Worm (Caenorhabditis elegans) whole organism, L3 larva: ENCODE results near the gene K03H6.4.
A peak's percentile ranks its signal among the peaks of the same experiment; 100 is the strongest.

Experiments
- R02D3.7 ChIP-seq: fragments of 150-350 bp; optimal IDR thresholded peaks from 2 replicates; lab custom pipeline; 2014; ENCODE audit warnings: missing biosample characterization, missing genetic modification characterization
- aly-2 ChIP-seq: fragments of 150-350 bp; optimal IDR thresholded peaks from 2 replicates; lab custom pipeline; 2014; ENCODE audit warnings: missing biosample characterization, missing genetic modification characterization
- ama-1 ChIP-seq: fragments of 150-350 bp; optimal IDR thresholded peaks from 2 replicates; lab custom pipeline; 2018
- ceh-16 ChIP-seq: sonication (generic microtip); optimal IDR thresholded peaks from 2 replicates; lab custom pipeline; 2017; ENCODE audit warnings: missing biosample characterization, missing genetic modification characterization
- ceh-28 ChIP-seq: fragments of 150-350 bp; optimal IDR thresholded peaks from 2 replicates; lab custom pipeline; 2014; ENCODE audit warnings: missing biosample characterization, missing genetic modification reagents, missing genetic modification characterization
- daf-12 ChIP-seq: fragments of 150-350 bp; optimal IDR thresholded peaks from 2 replicates; lab custom pipeline; 2014; ENCODE audit warnings: missing biosample characterization, missing genetic modification reagents, missing genetic modification characterization
- elt-1 ChIP-seq: fragments of 150-350 bp; optimal IDR thresholded peaks from 2 replicates; lab custom pipeline; 2014; ENCODE audit warnings: missing biosample characterization, missing genetic modification characterization
- elt-2 ChIP-seq: sonication (generic microtip); optimal IDR thresholded peaks from 2 replicates; lab custom pipeline; 2016; ENCODE audit warnings: missing genetic modification reagents, mild to moderate bottlenecking, missing genetic modification characterization, missing compliant biosample characterization
- elt-3 ChIP-seq, 3 experiments: fragments of 150-350 bp in 1 of 3; sonication (generic microtip) in 2 of 3; optimal IDR thresholded peaks; 2 replicates in 2 of 3; 4 replicates in 1 of 3; lab custom pipeline; 2014 to 2017; ENCODE audit warnings: missing biosample characterization in 3 of 3, missing genetic modification characterization in 3 of 3
- eor-1 ChIP-seq, 2 experiments: fragments of 150-350 bp; optimal IDR thresholded peaks; 2 replicates each; lab custom pipeline; 2014 to 2018; ENCODE audit warnings: missing biosample characterization in 2 of 2, missing genetic modification characterization in 2 of 2
- fkh-10 ChIP-seq: sonication (generic microtip); optimal IDR thresholded peaks from 2 replicates; lab custom pipeline; 2017; ENCODE audit warnings: missing biosample characterization, missing genetic modification reagents, missing genetic modification characterization
- fos-1 ChIP-seq: fragments of 150-350 bp; optimal IDR thresholded peaks from 2 replicates; lab custom pipeline; 2014; ENCODE audit warnings: missing biosample characterization, missing genetic modification characterization
- hmg-11 ChIP-seq: sonication (generic microtip); optimal IDR thresholded peaks from 2 replicates; lab custom pipeline; 2016; ENCODE audit warnings: missing genetic modification characterization, missing compliant biosample characterization
- jun-1 ChIP-seq: fragments of 150-350 bp; optimal IDR thresholded peaks from 2 replicates; lab custom pipeline; 2014; ENCODE audit warnings: missing biosample characterization, missing genetic modification reagents, missing genetic modification characterization
- lin-39 ChIP-seq: fragments of 150-350 bp; optimal IDR thresholded peaks from 2 replicates; lab custom pipeline; 2018; ENCODE audit warnings: missing biosample characterization, missing genetic modification reagents, missing genetic modification characterization
- mdl-1 ChIP-seq: fragments of 150-350 bp; optimal IDR thresholded peaks from 2 replicates; lab custom pipeline; 2014; ENCODE audit warnings: missing biosample characterization, missing genetic modification characterization
- mml-1 ChIP-seq: fragments of 150-350 bp; sonication (generic microtip); optimal IDR thresholded peaks from 3 replicates; lab custom pipeline; 2014; ENCODE audit warnings: missing biosample characterization, missing genetic modification characterization
- nfya-1 ChIP-seq: sonication (generic microtip); optimal IDR thresholded peaks from 2 replicates; lab custom pipeline; 2017; ENCODE audit warnings: missing genetic modification characterization, mild to moderate bottlenecking, missing compliant biosample characterization, antibody characterized with exemption, moderate library complexity; ENCODE audit not compliant: insufficient read depth
- nhr-11 ChIP-seq: fragments of 150-350 bp; optimal IDR thresholded peaks from 2 replicates; lab custom pipeline; 2014; ENCODE audit warnings: missing biosample characterization, missing genetic modification characterization
- nhr-12 ChIP-seq: fragments of 150-350 bp; optimal IDR thresholded peaks from 2 replicates; lab custom pipeline; 2014; ENCODE audit warnings: missing biosample characterization, missing genetic modification characterization
- nhr-237 ChIP-seq: fragments of 150-350 bp; optimal IDR thresholded peaks from 2 replicates; lab custom pipeline; 2014; ENCODE audit warnings: missing biosample characterization, missing genetic modification characterization
- nhr-28 ChIP-seq: fragments of 150-350 bp; optimal IDR thresholded peaks from 2 replicates; lab custom pipeline; 2014; ENCODE audit warnings: missing biosample characterization, missing genetic modification characterization
- nhr-67 ChIP-seq: fragments of 150-350 bp; optimal IDR thresholded peaks from 2 replicates; lab custom pipeline; 2014; ENCODE audit warnings: missing biosample characterization, missing genetic modification characterization
- nhr-76 ChIP-seq: fragments of 150-350 bp; sonication (generic microtip); optimal IDR thresholded peaks from 5 replicates; lab custom pipeline; 2014; ENCODE audit warnings: missing biosample characterization, missing genetic modification characterization
- nhr-77 ChIP-seq: fragments of 150-350 bp; optimal IDR thresholded peaks from 2 replicates; lab custom pipeline; 2014; ENCODE audit warnings: missing biosample characterization, missing genetic modification characterization
- pha-4 ChIP-seq: fragments of 150-350 bp; optimal IDR thresholded peaks from 2 replicates; lab custom pipeline; 2014; ENCODE audit warnings: missing biosample characterization, missing genetic modification reagents, missing genetic modification characterization
- pqm-1 ChIP-seq: fragments of 150-350 bp; optimal IDR thresholded peaks from 2 replicates; lab custom pipeline; 2017; ENCODE audit warnings: missing biosample characterization, missing genetic modification characterization, inconsistent platforms
- sea-2 ChIP-seq: fragments of 150-350 bp; sonication (generic microtip); optimal IDR thresholded peaks from 4 replicates; lab custom pipeline; 2014; ENCODE audit warnings: missing biosample characterization, missing genetic modification reagents, missing genetic modification characterization
- skn-1 ChIP-seq: fragments of 150-350 bp; optimal IDR thresholded peaks from 2 replicates; lab custom pipeline; 2014; ENCODE audit warnings: missing biosample characterization, missing genetic modification characterization
- snpc-4 ChIP-seq: fragments of 150-350 bp; optimal IDR thresholded peaks from 2 replicates; lab custom pipeline; 2014; ENCODE audit warnings: missing biosample characterization, missing genetic modification characterization
- unc-39 ChIP-seq: sonication (generic microtip); optimal IDR thresholded peaks from 4 replicates; lab custom pipeline; 2017; ENCODE audit warnings: missing biosample characterization, missing genetic modification characterization
- zag-1 ChIP-seq: fragments of 150-350 bp; optimal IDR thresholded peaks from 2 replicates; lab custom pipeline; 2014; ENCODE audit warnings: missing biosample characterization, missing genetic modification characterization
- ztf-11 ChIP-seq: fragments of 150-350 bp; optimal IDR thresholded peaks from 2 replicates; lab custom pipeline; 2014; ENCODE audit warnings: missing biosample characterization, missing genetic modification characterization

Gene K03H6.4

ce11 chrIV:1521224-1521623 lies at the start of gene K03H6.4:
Gene K03H6.4 (minus strand): TSS chrIV:1521324.
- TF ChIP-seq sea-2 (GFP tag; lab: Kevin White, UChicago), result no peak
- no peak for TF ChIP-seq mml-1 (tag; lab: Kevin White, UChicago)
- TF ChIP-seq ama-1 (lab: Kevin White, UChicago), result no peak
- no peak for TF ChIP-seq aly-2 (tag; lab: Kevin White, UChicago)
- no peak for TF ChIP-seq R02D3.7
- no peak for TF ChIP-seq fos-1 (tag; lab: Kevin White, UChicago)
- no peak for TF ChIP-seq daf-12 (tag; lab: Kevin White, UChicago)
- no peak for TF ChIP-seq hmg-11 (tag; lab: Kevin White, UChicago)

ce11 chrIV:1567577-1567976 lies 46.5 kb upstream of the K03H6.4 start:
- TF ChIP-seq fos-1 (tag; lab: Kevin White, UChicago) (no peak), zag-1 (tag; lab: Kevin White, UChicago) (no peak), nhr-11 (no peak), daf-12 (tag; lab: Kevin White, UChicago) (no peak), nfya-1 (peak; percentile 96), mdl-1 (tag; lab: Kevin White, UChicago) (no peak), ceh-28 (no peak), pha-4 (tag; lab: Kevin White, UChicago) (no peak)

DNA sequence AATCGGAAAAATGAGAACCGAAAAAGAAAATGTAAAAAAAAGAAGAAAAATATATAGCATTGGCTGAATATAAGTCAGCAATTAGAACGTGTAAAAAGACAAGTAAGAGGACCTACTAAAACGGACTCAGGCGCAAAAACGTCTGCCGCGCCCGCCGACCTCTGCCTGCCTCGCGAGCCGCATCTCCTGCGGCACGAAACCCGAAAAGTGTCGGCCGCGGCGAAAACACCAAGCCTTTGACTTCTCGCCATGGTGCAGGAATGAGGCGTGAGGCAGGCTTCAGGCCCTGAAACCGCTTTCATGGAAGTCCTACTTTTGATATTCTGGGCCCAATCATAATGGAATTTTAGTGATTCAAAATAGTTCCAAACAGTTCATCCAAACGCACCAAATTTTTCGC lies 44.6 kb upstream of the K03H6.4 start:
- no peak for TF ChIP-seq snpc-4
- TF ChIP-seq ama-1 (lab: Kevin White, UChicago), result no peak
- no peak for TF ChIP-seq elt-2 (tag; lab: Kevin White, UChicago)
- no peak for TF ChIP-seq nhr-11
- TF ChIP-seq skn-1 (tag; lab: Kevin White, UChicago), result no peak
- TF ChIP-seq jun-1, result no peak
- no peak for TF ChIP-seq mml-1 (tag; lab: Kevin White, UChicago)
- TF ChIP-seq ztf-11 (tag; lab: Kevin White, UChicago), result no peak
- no peak for TF ChIP-seq elt-3 (tag; optimal IDR thresholded peaks at IDR 0.05; lab: Kevin White, UChicago)
- no peak for TF ChIP-seq fkh-10
- TF ChIP-seq R02D3.7, result no peak
- no peak for TF ChIP-seq nhr-77 (tag; lab: Kevin White, UChicago)
- TF ChIP-seq unc-39 (tag; lab: Kevin White, UChicago), result no peak
- no peak for TF ChIP-seq zag-1 (tag; lab: Kevin White, UChicago)
- no peak for TF ChIP-seq pha-4 (tag; lab: Kevin White, UChicago)

ce11 chrIV:1563476-1564131 lies 42.5 kb upstream of the K03H6.4 start, which contains the start of gene Y41D4B.15:
Gene Y41D4B.15 (plus strand): TSS chrIV:1564081.
- TF ChIP-seq ztf-11 (tag; lab: Kevin White, UChicago), result no peak
- TF ChIP-seq nhr-237 (tag; lab: Kevin White, UChicago), result no peak
- no peak for TF ChIP-seq nhr-77 (tag; lab: Kevin White, UChicago)
- TF ChIP-seq lin-39 (tag; lab: Kevin White, UChicago), result no peak
- TF ChIP-seq sea-2 (GFP tag; lab: Kevin White, UChicago), result no peak
- TF ChIP-seq aly-2 (tag; lab: Kevin White, UChicago), result no peak
- TF ChIP-seq nhr-28 (tag; lab: Kevin White, UChicago), result no peak
- TF ChIP-seq unc-39 (tag; lab: Kevin White, UChicago), result no peak
- TF ChIP-seq pha-4 (tag; lab: Kevin White, UChicago), result no peak
- TF ChIP-seq snpc-4, result no peak
- TF ChIP-seq ceh-16 (tag; lab: Kevin White, UChicago), result no peak
- TF ChIP-seq nhr-76, result no peak
- TF ChIP-seq nhr-12 (tag; lab: Kevin White, UChicago), result no peak
- no peak for TF ChIP-seq eor-1 (tag; optimal IDR thresholded peaks at IDR 0.05; lab: Kevin White, UChicago)
- no peak for TF ChIP-seq nhr-67 (tag; lab: Kevin White, UChicago)
- no peak for TF ChIP-seq nhr-11

DNA sequence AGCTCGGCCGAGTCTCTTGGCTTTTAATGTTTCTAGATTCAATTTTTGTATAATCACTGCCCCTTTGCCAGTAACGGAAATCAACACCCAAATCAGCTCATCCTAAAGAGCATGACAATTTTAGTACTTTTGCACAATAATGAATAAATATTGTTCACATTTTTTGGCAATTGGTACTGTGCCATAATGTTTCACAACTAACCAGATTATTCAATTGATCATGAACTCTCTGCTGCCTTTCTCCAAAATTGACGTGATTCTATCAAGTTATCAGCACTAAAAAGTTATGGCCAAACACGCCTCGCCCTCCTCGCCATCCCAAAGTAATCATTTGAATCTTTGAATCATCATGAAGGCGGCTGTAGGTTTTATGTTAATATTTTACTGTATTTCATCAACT lies 40.8 kb upstream of the K03H6.4 start, which contains the start of gene hpo-6:
hpo-6 (plus strand) TSS at position 301 of the 400 bp plus-strand sequence.
- TF ChIP-seq elt-1 (tag; lab: Kevin White, UChicago) (no peak), pqm-1 (tag; lab: Kevin White, UChicago) (peak; percentile 2), elt-2 (tag; lab: Kevin White, UChicago) (peak; percentile 20)
